Worm (Caenorhabditis elegans) whole organism, L2 larva: ENCODE data around the gene sdhb-1.

Experiments
- egl-27 ChIP-seq: sonication (generic microtip); optimal IDR thresholded peaks from 3 replicates; lab custom pipeline; 2017; ENCODE audit warnings: missing biosample characterization, missing genetic modification reagents, missing genetic modification characterization
- elt-3 ChIP-seq: sonication (generic microtip); optimal IDR thresholded peaks from 2 replicates; lab custom pipeline; 2017; ENCODE audit warnings: missing biosample characterization, missing genetic modification characterization
- lin-11 ChIP-seq: fragments of 150-350 bp; sonication (generic microtip); optimal IDR thresholded peaks from 2 replicates; lab custom pipeline; 2014; ENCODE audit warnings: missing biosample characterization, missing genetic modification characterization, inconsistent platforms, mixed read lengths
- lin-13 ChIP-seq: fragments of 150-350 bp; optimal IDR thresholded peaks from 2 replicates; lab custom pipeline; 2014; ENCODE audit warnings: missing biosample characterization, missing genetic modification reagents, missing genetic modification characterization
- lin-39 ChIP-seq: fragments of 150-350 bp; optimal IDR thresholded peaks from 2 replicates; lab custom pipeline; 2014; ENCODE audit warnings: missing biosample characterization, missing genetic modification reagents, missing genetic modification characterization
- nhr-11 ChIP-seq: fragments of 150-350 bp; optimal IDR thresholded peaks from 2 replicates; lab custom pipeline; 2014; ENCODE audit warnings: missing biosample characterization, missing genetic modification characterization
- nhr-23 ChIP-seq: fragments of 150-350 bp; optimal IDR thresholded peaks from 2 replicates; lab custom pipeline; 2014; ENCODE audit warnings: missing biosample characterization, missing genetic modification reagents, missing genetic modification characterization
- nhr-25 ChIP-seq: fragments of 150-350 bp; sonication (generic microtip); optimal IDR thresholded peaks from 3 replicates; lab custom pipeline; 2014; ENCODE audit warnings: missing biosample characterization, missing genetic modification characterization

DNA sequence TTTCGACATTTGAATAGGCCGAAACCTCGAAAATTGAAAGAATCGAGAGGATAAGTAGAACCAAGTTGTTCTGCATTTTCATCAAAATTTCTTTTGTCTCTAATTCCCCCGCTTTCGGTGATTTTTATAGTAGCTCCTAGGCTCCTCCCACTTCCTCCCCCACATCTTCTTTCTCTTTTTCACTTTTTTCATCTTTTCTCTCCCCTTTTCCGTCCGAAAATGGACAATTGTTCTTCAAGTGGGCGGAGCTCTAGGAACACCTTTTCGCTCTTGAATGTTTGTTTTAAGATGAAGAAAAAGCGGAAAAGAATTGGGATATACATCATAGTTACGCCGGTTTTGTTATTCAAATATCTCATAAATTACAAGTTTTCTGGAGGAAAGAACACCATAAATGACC is 6.0 kb downstream of the sdhb-1 start, which contains the start of gene F42A8.1:
- no peak for TF ChIP-seq lin-39 (tag; lab: Kevin White, UChicago)
- no peak for TF ChIP-seq egl-27 (tag; lab: Kevin White, UChicago)
- no peak for TF ChIP-seq nhr-25 (tag; lab: Kevin White, UChicago)
- no peak for TF ChIP-seq lin-11 (tag; lab: Kevin White, UChicago)
- no peak for TF ChIP-seq nhr-23 (tag; lab: Kevin White, UChicago)
- TF ChIP-seq elt-3 = no peak
- no peak for TF ChIP-seq lin-13 (GFP tag; lab: Kevin White, UChicago)
- no peak for TF ChIP-seq nhr-11 (tag; lab: Kevin White, UChicago)
